Worm (Caenorhabditis elegans): ENCODE measurements around the gene K08H2.3.

DNA sequence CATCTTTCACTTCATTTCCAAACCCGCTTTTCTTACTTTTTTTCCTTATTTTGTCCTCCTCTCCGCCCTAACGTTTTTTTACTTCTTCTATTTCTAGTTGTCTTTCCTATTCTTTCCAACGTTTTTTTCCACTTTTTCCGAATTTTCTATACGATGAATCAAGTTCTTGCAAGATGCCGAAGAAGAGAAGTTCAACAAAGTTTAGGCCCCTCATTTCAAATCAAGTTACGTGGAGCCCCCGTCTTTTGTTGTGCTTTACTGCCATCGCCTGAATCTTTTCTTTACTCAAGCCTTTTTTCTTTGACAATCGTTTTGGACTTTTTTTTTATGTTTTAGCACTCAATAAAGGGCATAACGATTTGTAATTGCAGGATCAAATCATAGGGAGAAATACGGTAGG lies 35.8 kb upstream of the K08H2.3 start, which contains the start of gene unc-9:
- TF ChIP-seq tag-97 (GFP tag; IDR thresholded peaks at IDR 0.05) (no peak), nhr-237 (tag; optimal IDR thresholded peaks at IDR 0.05) (no peak), ceh-28 (tag; optimal IDR thresholded peaks at IDR 0.05) (no peak), fkh-10 (GFP tag; optimal IDR thresholded peaks at IDR 0.05) (peak; percentile 65), F26F4.8 (GFP tag; conservative IDR thresholded peaks at IDR 0.05) (no peak)
